Fruit fly (Drosophila melanogaster) whole organism, adult: Measurements from ENCODE around the gene Kr-h2.

Experiments used
- CG1620 ChIP-seq: fragments of 200-800 bp; sonication (Bioruptor generic); optimal IDR thresholded peaks from 2 replicates; lab custom pipeline; 2016; ENCODE audit warnings: missing biosample characterization, missing genetic modification characterization
- CG33017 ChIP-seq: fragments of 200-800 bp; sonication (Bioruptor generic); optimal IDR thresholded peaks from 2 replicates; lab custom pipeline; 2018; ENCODE audit warnings: missing biosample characterization, mild to moderate bottlenecking, missing genetic modification characterization, moderate library complexity
- CG5204 ChIP-seq: fragments of 200-800 bp; sonication (Bioruptor generic); optimal IDR thresholded peaks from 2 replicates; lab custom pipeline; 2016; ENCODE audit warnings: missing biosample characterization, missing genetic modification characterization
- CG7101 ChIP-seq: fragments of 200-800 bp; sonication (Bioruptor generic); optimal IDR thresholded peaks from 2 replicates; lab custom pipeline; 2018; ENCODE audit warnings: missing biosample characterization, mild to moderate bottlenecking, missing genetic modification characterization, moderate library complexity
- Hr96 ChIP-seq: fragments of 200-800 bp; sonication (Bioruptor generic); optimal IDR thresholded peaks from 2 replicates; lab custom pipeline; 2016; ENCODE audit warnings: missing biosample characterization, missing genetic modification characterization
- bab1 ChIP-seq: fragments of 200-800 bp; sonication (Bioruptor generic); optimal IDR thresholded peaks from 3 replicates; lab custom pipeline; 2019; ENCODE audit warnings: missing biosample characterization, mild to moderate bottlenecking, missing genetic modification characterization, moderate library complexity
- kay ChIP-seq: fragments of 200-800 bp; sonication (Bioruptor generic); peaks from one replicate; lab custom pipeline; 2016; ENCODE audit warnings: missing biosample characterization, missing genetic modification characterization, borderline replicate concordance
- pad ChIP-seq: fragments of 200-800 bp; sonication (Bioruptor generic); optimal IDR thresholded peaks from 3 replicates; lab custom pipeline; 2017; ENCODE audit warnings: missing biosample characterization, missing genetic modification characterization, mild to moderate bottlenecking, moderate library complexity, missing genetic modification reagents
- toe ChIP-seq: fragments of 200-800 bp; sonication (Bioruptor generic); optimal IDR thresholded peaks from 2 replicates; lab custom pipeline; 2016; ENCODE audit warnings: missing biosample characterization, missing genetic modification characterization

dm6 chr2L:6092300-6092699 is 21.5 kb downstream of the Kr-h2 start:
- TF ChIP-seq Hr96 (GFP tag; lab: Kevin White, UChicago) (no peak), bab1 (GFP tag; lab: Kevin White, UChicago) (no peak), CG5204 (GFP tag; lab: Kevin White, UChicago) (no peak), CG33017 (tag; lab: Kevin White, UChicago) (no peak), CG7101 (tag; lab: Kevin White, UChicago) (no peak), toe (no peak), CG1620 (GFP tag; lab: Kevin White, UChicago) (no peak), kay (GFP tag; lab: Kevin White, UChicago) (no peak), pad (GFP tag; lab: Kevin White, UChicago) (no peak)
